Fruit fly (Drosophila melanogaster) whole organism, embryonic: ENCODE data around the gene CG7295.
A peak's percentile ranks its signal among the peaks of the same experiment; 100 is the strongest.

Experiments used
- Adf1 ChIP-seq: fragments of 200-800 bp; sonication (Bioruptor generic); IDR thresholded peaks from 2 replicates; pipeline ENCODE4 v1.3.6; 2022; ENCODE audit warnings: missing biosample characterization, missing genetic modification characterization
- Atf-2 ChIP-seq: fragments of 200-800 bp; sonication (Bioruptor generic); optimal IDR thresholded peaks from 2 replicates; lab custom pipeline; 2016; ENCODE audit warnings: missing biosample characterization, missing genetic modification characterization
- B-H2 ChIP-seq: fragments of 200-800 bp; sonication (Bioruptor generic); optimal IDR thresholded peaks from 2 replicates; lab custom pipeline; 2018; ENCODE audit warnings: missing biosample characterization, mild to moderate bottlenecking, missing genetic modification characterization
- Bdp1 ChIP-seq: fragments of 200-800 bp; sonication (Bioruptor generic); optimal IDR thresholded peaks from 3 replicates; lab custom pipeline; 2016; ENCODE audit warnings: missing biosample characterization, missing genetic modification characterization
- CG10462 ChIP-seq: fragments of 200-800 bp; sonication (Bioruptor generic); optimal IDR thresholded peaks from 2 replicates; lab custom pipeline; 2016; ENCODE audit warnings: missing biosample characterization, missing genetic modification characterization
- CG12071 ChIP-seq: fragments of 200-800 bp; sonication (Bioruptor generic); optimal IDR thresholded peaks from 3 replicates; lab custom pipeline; 2018; ENCODE audit warnings: missing biosample characterization, mild to moderate bottlenecking, missing genetic modification characterization
- CG12769 ChIP-seq: fragments of 200-800 bp; sonication (Bioruptor generic); optimal IDR thresholded peaks from 2 replicates; lab custom pipeline; 2019; ENCODE audit warnings: missing biosample characterization, mild to moderate bottlenecking, missing genetic modification characterization, moderate library complexity
- CG14860 ChIP-seq: fragments of 200-800 bp; sonication (Bioruptor generic); IDR thresholded peaks from 3 replicates; pipeline ENCODE4 v1.3.6; 2022; ENCODE audit warnings: missing biosample characterization, missing genetic modification characterization; ENCODE audit not compliant: partially characterized antibody
- CG15514 ChIP-seq: fragments of 200-800 bp; sonication (Bioruptor generic); optimal IDR thresholded peaks from 3 replicates; lab custom pipeline; 2017; ENCODE audit warnings: missing biosample characterization, missing genetic modification characterization, mild to moderate bottlenecking, moderate library complexity, missing genetic modification reagents
- CG17385 ChIP-seq: fragments of 200-800 bp; sonication (Bioruptor generic); optimal IDR thresholded peaks from 3 replicates; lab custom pipeline; 2018; ENCODE audit warnings: missing biosample characterization, mild to moderate bottlenecking, missing genetic modification characterization
- CG32532 ChIP-seq: fragments of 200-800 bp; sonication (Bioruptor generic); IDR thresholded peaks from 2 replicates; pipeline ENCODE4 v1.3.6; 2022; ENCODE audit warnings: missing biosample characterization, missing genetic modification characterization
- CG3726 ChIP-seq: fragments of 200-800 bp; sonication (Bioruptor generic); IDR thresholded peaks from 3 replicates; pipeline ENCODE4, ENCODE4 v1.3.6; 2022; ENCODE audit warnings: missing biosample characterization, missing genetic modification characterization
- CG7372 ChIP-seq: fragments of 200-800 bp; sonication (Bioruptor generic); IDR thresholded peaks from 2 replicates; pipeline ENCODE4 v1.3.6; 2022; ENCODE audit warnings: missing biosample characterization, missing genetic modification characterization
- CG7963 ChIP-seq: fragments of 200-800 bp; sonication (Bioruptor generic); IDR thresholded peaks from 3 replicates; pipeline ENCODE4 v1.3.6; 2022; ENCODE audit warnings: missing biosample characterization, missing genetic modification characterization; ENCODE audit not compliant: partially characterized antibody
- CG8089 ChIP-seq: fragments of 200-800 bp; sonication (Bioruptor generic); optimal IDR thresholded peaks from 3 replicates; lab custom pipeline; 2016; ENCODE audit warnings: missing biosample characterization, missing genetic modification characterization
- CG8290 ChIP-seq, 3 experiments: fragments of 200-800 bp; sonication (Bioruptor generic); optimal IDR thresholded peaks; 2 replicates each; lab custom pipeline; 2016 to 2019; ENCODE audit warnings: missing biosample characterization in 3 of 3, missing genetic modification characterization in 3 of 3, mild to moderate bottlenecking in 2 of 3, moderate library complexity in 1 of 3
- CG8924 ChIP-seq: fragments of 200-800 bp; optimal IDR thresholded peaks from 3 replicates; lab custom pipeline; 2019; ENCODE audit warnings: missing biosample characterization, mild to moderate bottlenecking, missing genetic modification characterization, moderate library complexity
- Dek ChIP-seq: fragments of 200-800 bp; sonication (Bioruptor generic); optimal IDR thresholded peaks from 3 replicates; lab custom pipeline; 2019; ENCODE audit warnings: missing biosample characterization, mild to moderate bottlenecking, missing genetic modification characterization, moderate library complexity
- Ets65A ChIP-seq: fragments of 200-800 bp; sonication (Bioruptor generic); peaks from one replicate; lab custom pipeline; 2016; ENCODE audit warnings: missing biosample characterization, missing genetic modification characterization
- Hr51 ChIP-seq, 2 experiments: fragments of 200-800 bp; sonication (Bioruptor generic); optimal IDR thresholded peaks; 2 replicates in 1 of 2; 3 replicates in 1 of 2; lab custom pipeline; 2016 to 2018; ENCODE audit warnings: missing biosample characterization in 2 of 2, missing genetic modification characterization in 2 of 2, mild to moderate bottlenecking in 1 of 2, moderate library complexity in 1 of 2
- Hr78 ChIP-seq, 2 experiments: fragments of 200-800 bp in 1 of 2; fragments of >200 bp in 1 of 2; sonication (Bioruptor generic) in 1 of 2; optimal IDR thresholded peaks; 2 replicates each; lab custom pipeline; 2017 to 2019; ENCODE audit warnings: missing biosample characterization in 2 of 2, missing genetic modification characterization in 2 of 2, mild to moderate bottlenecking in 1 of 2, moderate library complexity in 1 of 2
- NC2α ChIP-seq: fragments of 200-800 bp; sonication (Bioruptor generic); optimal IDR thresholded peaks from 2 replicates; lab custom pipeline; 2016; ENCODE audit warnings: missing biosample characterization, missing genetic modification characterization
- Optix ChIP-seq: fragments of 200-800 bp; sonication (Bioruptor generic); IDR thresholded peaks from 3 replicates; pipeline ENCODE4 v1.3.6; 2022; ENCODE audit warnings: missing biosample characterization, missing genetic modification characterization
- Ptx1 ChIP-seq: fragments of 200-800 bp; sonication (Bioruptor generic); IDR thresholded peaks from 2 replicates; pipeline ENCODE4 v1.3.6; 2022; ENCODE audit warnings: missing biosample characterization, missing genetic modification characterization
- Sox102F ChIP-seq: fragments of 200-800 bp; sonication (Bioruptor generic); optimal IDR thresholded peaks from 2 replicates; lab custom pipeline; 2018; ENCODE audit warnings: missing biosample characterization, mild to moderate bottlenecking, missing genetic modification characterization, moderate library complexity
- Xbp1 ChIP-seq: fragments of 200-800 bp; sonication (Bioruptor generic); optimal IDR thresholded peaks from 3 replicates; lab custom pipeline; 2016; ENCODE audit warnings: missing biosample characterization, mild to moderate bottlenecking, missing genetic modification characterization
- ap ChIP-seq: fragments of 200-800 bp; sonication (Bioruptor generic); IDR thresholded peaks from 2 replicates; pipeline ENCODE4 v1.3.6; 2022; ENCODE audit warnings: missing biosample characterization, missing genetic modification characterization
- crp ChIP-seq, 2 experiments: fragments of 200-800 bp; sonication (Bioruptor generic); optimal IDR thresholded peaks; 2 replicates in 1 of 2; 3 replicates in 1 of 2; lab custom pipeline; 2017; ENCODE audit warnings: missing biosample characterization in 2 of 2, missing genetic modification characterization in 2 of 2, mild to moderate bottlenecking in 1 of 2, moderate library complexity in 1 of 2
- dpn ChIP-seq, 2 experiments: fragments of 200-800 bp; sonication (Bioruptor generic); optimal IDR thresholded peaks; 3 replicates each; lab custom pipeline; 2016; ENCODE audit warnings: missing biosample characterization in 2 of 2, missing genetic modification characterization in 2 of 2
- dysf ChIP-seq: fragments of 200-800 bp; sonication (Bioruptor generic); IDR thresholded peaks from 3 replicates; pipeline ENCODE4 v1.3.6; 2022; ENCODE audit warnings: missing biosample characterization, missing genetic modification characterization
- en ChIP-seq: fragments of 200-800 bp; sonication (Bioruptor generic); optimal IDR thresholded peaks from 2 replicates; lab custom pipeline; 2016; ENCODE audit warnings: missing biosample characterization, missing genetic modification characterization
- gcm ChIP-seq: fragments of 200-800 bp; sonication (Bioruptor generic); optimal IDR thresholded peaks from 2 replicates; lab custom pipeline; 2019; ENCODE audit warnings: missing biosample characterization, mild to moderate bottlenecking, missing genetic modification characterization, moderate library complexity
- grau ChIP-seq: fragments of 200-800 bp; optimal IDR thresholded peaks from 3 replicates; lab custom pipeline; 2019; ENCODE audit warnings: missing biosample characterization, mild to moderate bottlenecking, missing genetic modification characterization, moderate library complexity
- grn ChIP-seq: fragments of 200-800 bp; sonication (Bioruptor generic); optimal IDR thresholded peaks from 3 replicates; lab custom pipeline; 2017; ENCODE audit warnings: missing biosample characterization, missing genetic modification characterization
- hth ChIP-seq: fragments of >200 bp; optimal IDR thresholded peaks from 2 replicates; lab custom pipeline; 2017; ENCODE audit warnings: inconsistent platforms
- jigr1 ChIP-seq: fragments of 200-800 bp; sonication (Bioruptor generic); IDR thresholded peaks from 3 replicates; pipeline ENCODE4 v1.3.6; 2022; ENCODE audit warnings: missing biosample characterization, missing genetic modification characterization
- jing ChIP-seq: fragments of 200-800 bp; sonication (Bioruptor generic); optimal IDR thresholded peaks from 2 replicates; lab custom pipeline; 2018; ENCODE audit warnings: missing biosample characterization, mild to moderate bottlenecking, missing genetic modification characterization
- klu ChIP-seq: fragments of 200-800 bp; sonication (Bioruptor generic); IDR thresholded peaks from 2 replicates; pipeline ENCODE4 v1.3.6; 2022; ENCODE audit warnings: missing biosample characterization, missing genetic modification characterization
- lmd ChIP-seq: fragments of 200-800 bp; sonication (Bioruptor generic); IDR thresholded peaks from 2 replicates; pipeline ENCODE4 v1.3.6; 2022; ENCODE audit warnings: missing biosample characterization, missing genetic modification characterization
- luna ChIP-seq: fragments of 200-800 bp; sonication (Bioruptor generic); optimal IDR thresholded peaks from 2 replicates; lab custom pipeline; 2016; ENCODE audit warnings: missing biosample characterization, missing genetic modification characterization
- maf-S ChIP-seq: fragments of 200-800 bp; sonication (Bioruptor generic); optimal IDR thresholded peaks from 2 replicates; lab custom pipeline; 2016; ENCODE audit warnings: missing biosample characterization, missing genetic modification characterization
- onecut ChIP-seq: fragments of 200-800 bp; sonication (Bioruptor generic); IDR thresholded peaks from 2 replicates; pipeline ENCODE4 v1.3.6; 2022; ENCODE audit warnings: missing biosample characterization, missing genetic modification characterization
- pan ChIP-seq, 4 experiments: fragments of >200 bp in 3 of 4; fragments of 200-800 bp in 1 of 4; sonication (Bioruptor generic) in 1 of 4; optimal IDR thresholded peaks in 3 of 4; IDR thresholded peaks in 1 of 4; 2 replicates each; pipeline versions ENCODE4 v1.3.6 to Lab custom; 2017 to 2022; ENCODE audit warnings: missing biosample characterization in 2 of 4, missing genetic modification characterization in 2 of 4, mixed read lengths in 1 of 4
- ranshi ChIP-seq: fragments of 200-800 bp; sonication (Bioruptor generic); IDR thresholded peaks from 2 replicates; pipeline ENCODE4 v1.3.6; 2022; ENCODE audit warnings: missing biosample characterization, missing genetic modification characterization
- seq ChIP-seq: fragments of 200-800 bp; sonication (Bioruptor generic); IDR thresholded peaks from 2 replicates; pipeline ENCODE4 v1.3.6; 2022; ENCODE audit warnings: missing biosample characterization, missing genetic modification characterization
- sima ChIP-seq: fragments of 200-800 bp; sonication (Bioruptor generic); optimal IDR thresholded peaks from 2 replicates; lab custom pipeline; 2016; ENCODE audit warnings: missing biosample characterization, missing genetic modification characterization
- stwl ChIP-seq: fragments of 200-800 bp; sonication (Bioruptor generic); optimal IDR thresholded peaks from 3 replicates; lab custom pipeline; 2018; ENCODE audit warnings: missing biosample characterization, mild to moderate bottlenecking, missing genetic modification characterization, moderate library complexity
- tin ChIP-seq: fragments of 200-800 bp; sonication (Bioruptor generic); optimal IDR thresholded peaks from 3 replicates; lab custom pipeline; 2016; ENCODE audit warnings: missing biosample characterization, missing genetic modification characterization
- twi ChIP-seq: fragments of 200-800 bp; optimal IDR thresholded peaks from 2 replicates; lab custom pipeline; 2019; ENCODE audit warnings: missing biosample characterization, mild to moderate bottlenecking, missing genetic modification characterization, moderate library complexity

The CG7295 gene

dm6 chr2L:1837717-1838368 is 31.8 kb upstream of the CG7295 start (continued):
- TF ChIP-seq CG7372 (GFP tag; lab: Robert Waterston, UW), result no peak
- TF ChIP-seq grau (tag; lab: Kevin White, UChicago), result peak; percentile 47
- no peak for TF ChIP-seq crp (GFP tag; optimal IDR thresholded peaks at IDR 0.05; lab: Kevin White, UChicago)
- TF ChIP-seq Hr51 (GFP tag; optimal IDR thresholded peaks at IDR 0.05; lab: Kevin White, UChicago), result peak in 1 of 2 experiments; percentile 41
- TF ChIP-seq klu (GFP tag; lab: Robert Waterston, UW), result no peak
- peak; percentile 57 for TF ChIP-seq Ptx1 (GFP tag; lab: Robert Waterston, UW)
- no peak for TF ChIP-seq CG3726
- TF ChIP-seq CG8290 (GFP tag; optimal IDR thresholded peaks at IDR 0.05; lab: Kevin White, UChicago), result no peak
- TF ChIP-seq CG8290 (tag; optimal IDR thresholded peaks at IDR 0.05; lab: Kevin White, UChicago), result peak in 1 of 2 experiments; percentile 73
- TF ChIP-seq Optix (GFP tag; lab: Robert Waterston, UW), result no peak
- TF ChIP-seq NC2α (GFP tag; lab: Kevin White, UChicago), result no peak
- peak; percentile 39 for TF ChIP-seq CG15514 (GFP tag; lab: Kevin White, UChicago)
- peak; percentile 35 for TF ChIP-seq CG17385 (GFP tag; lab: Kevin White, UChicago)
- no peak for TF ChIP-seq en (GFP tag; lab: Kevin White, UChicago)
- TF ChIP-seq onecut (GFP tag; lab: Robert Waterston, UW), result 0 out of 2 replicates have a peak, but pooled peaks have one; percentile 13
- no peak for TF ChIP-seq maf-S (GFP tag; lab: Kevin White, UChicago)
- TF ChIP-seq twi (tag; lab: Kevin White, UChicago), result no peak
- TF ChIP-seq Bdp1 (GFP tag; lab: Kevin White, UChicago), result no peak
- TF ChIP-seq jing (GFP tag; lab: Kevin White, UChicago), result no peak
- TF ChIP-seq ap (GFP tag; lab: Robert Waterston, UW), result no peak
- TF ChIP-seq grn (GFP tag; lab: Kevin White, UChicago), result peak; percentile 10
- TF ChIP-seq dysf, result peak; percentile 54; the same call in 2 of the 3 replicates
- TF ChIP-seq CG12071 (GFP tag; lab: Kevin White, UChicago), result peak; percentile 7
- TF ChIP-seq Hr78 (GFP tag; optimal IDR thresholded peaks at IDR 0.05; lab: Kevin White, UChicago), result no peak
- TF ChIP-seq luna (GFP tag; lab: Kevin White, UChicago), result no peak
- peak; percentile 52; the same call in 1 of the 2 replicates for TF ChIP-seq ranshi
- peak; percentile 91 for TF ChIP-seq Ets65A
- TF ChIP-seq sima (GFP tag; lab: Kevin White, UChicago), result no peak
- peak; percentile 41 for TF ChIP-seq Sox102F (GFP tag; lab: Kevin White, UChicago)
- no peak for TF ChIP-seq stwl
- no peak for TF ChIP-seq CG8089 (GFP tag; lab: Kevin White, UChicago)
- peak; percentile 45 for TF ChIP-seq Dek (tag; lab: Kevin White, UChicago)
- peak; percentile 60 for TF ChIP-seq lmd
- TF ChIP-seq CG32532 (GFP tag; lab: Robert Waterston, UW), result peak; percentile 52; the same call in 1 of the 2 replicates
- no peak for TF ChIP-seq seq (GFP tag; lab: Robert Waterston, UW)
- no peak for TF ChIP-seq hth (lab: Kevin White, UChicago)
- TF ChIP-seq CG8924 (tag; lab: Kevin White, UChicago), result peak; percentile 32
- TF ChIP-seq CG12769, result peak; percentile 68
- TF ChIP-seq CG14860 (GFP tag; lab: Robert Waterston, UW), result no peak
- no peak for TF ChIP-seq CG10462
- peak; percentile 24 for TF ChIP-seq tin (GFP tag; lab: Kevin White, UChicago)
- TF ChIP-seq gcm, result no peak
- TF ChIP-seq Atf-2, result no peak
- no peak for TF ChIP-seq B-H2 (GFP tag; lab: Kevin White, UChicago)
- no peak for TF ChIP-seq CG7963 (GFP tag; lab: Robert Waterston, UW)
- TF ChIP-seq Adf1 (GFP tag; lab: Robert Waterston, UW), result peak; percentile 30; the same call in 1 of the 2 replicates
- peak; percentile 17 for TF ChIP-seq Xbp1 (GFP tag; lab: Kevin White, UChicago)
- no peak for TF ChIP-seq pan (optimal IDR thresholded peaks at IDR 0.05; lab: Kevin White, UChicago)
- peak in 1 of 2 experiments; percentile 60 for TF ChIP-seq pan (GFP tag; optimal IDR thresholded peaks at IDR 0.05 in 1 of 2, IDR thresholded peaks at IDR 0.05 in 1 of 2)
- TF ChIP-seq jigr1, result no peak
- TF ChIP-seq dpn (GFP tag; optimal IDR thresholded peaks at IDR 0.05; lab: Kevin White, UChicago), result peak; percentile 6 to 22
